Fruit fly (Drosophila melanogaster) whole organism: ENCODE data around the gene Spn.

ENCODE experiments used
- pan ChIP-seq: fragments of >200 bp; optimal IDR thresholded peaks from 2 replicates; lab custom pipeline; 2017
- psq ChIP-seq: fragments of >200 bp; optimal IDR thresholded peaks from 2 replicates; lab custom pipeline; 2017
- usp ChIP-seq: fragments of >200 bp; optimal IDR thresholded peaks from 2 replicates; lab custom pipeline; 2017; ENCODE audit warnings: missing biosample characterization, missing genetic modification characterization, mixed read lengths

dm6 chr3L:2545913-2546312 is 8.2 kb downstream of the Spn start:
- no peak for TF ChIP-seq pan (lab: Kevin White, UChicago)
- no peak for TF ChIP-seq psq (lab: Kevin White, UChicago)
- no peak for TF ChIP-seq usp
